Worm (Caenorhabditis elegans) whole organism, late embryonic: ENCODE data around the gene F02C12.2.

Experiments used
- F13H6.1 ChIP-seq: sonication (generic microtip); optimal IDR thresholded peaks from 2 replicates; lab custom pipeline; 2016; ENCODE audit warnings: missing genetic modification characterization, missing compliant biosample characterization
- ama-1 ChIP-seq: fragments of 150-350 bp; optimal IDR thresholded peaks from 2 replicates; lab custom pipeline; 2014
- dmd-4 ChIP-seq: sonication (generic microtip); optimal IDR thresholded peaks from 2 replicates; lab custom pipeline; 2016; ENCODE audit warnings: borderline replicate concordance, missing genetic modification characterization, missing compliant biosample characterization
- nfya-1 ChIP-seq: sonication (generic microtip); optimal IDR thresholded peaks from 2 replicates; lab custom pipeline; 2017; ENCODE audit warnings: missing genetic modification characterization, mild to moderate bottlenecking, missing compliant biosample characterization, antibody characterized with exemption, moderate library complexity

ce11 chrX:13352164-13352563, 47.0 kb downstream of the F02C12.2 start:
- TF ChIP-seq dmd-4 (no peak), ama-1 (lab: Kevin White, UChicago) (no peak), nfya-1 (tag; lab: Kevin White, UChicago) (no peak), F13H6.1 (tag; lab: Kevin White, UChicago) (no peak)
